Worm (Caenorhabditis elegans) whole organism, L1 larva: ENCODE results near the gene H06A10.1.

ENCODE experiments used
- C16A3.4 ChIP-seq: fragments of 150-350 bp; optimal IDR thresholded peaks from 2 replicates; lab custom pipeline; 2014; ENCODE audit warnings: missing biosample characterization, missing genetic modification characterization
- Y116A8C.19 ChIP-seq: sonication (generic microtip); optimal IDR thresholded peaks from 2 replicates; lab custom pipeline; 2016; ENCODE audit warnings: missing compliant biosample characterization, missing genetic modification characterization, borderline replicate concordance
- aha-1 ChIP-seq: fragments of 150-350 bp; optimal IDR thresholded peaks from 2 replicates; lab custom pipeline; 2014; ENCODE audit warnings: missing biosample characterization, missing genetic modification characterization
- aly-2 ChIP-seq: fragments of 150-350 bp; optimal IDR thresholded peaks from 2 replicates; lab custom pipeline; 2014; ENCODE audit warnings: missing biosample characterization, missing genetic modification characterization
- ceh-8 ChIP-seq: fragments of 200-800 bp; sonication (Bioruptor generic); optimal IDR thresholded peaks from 2 replicates; lab custom pipeline; 2018; ENCODE audit warnings: mild to moderate bottlenecking, missing genetic modification characterization, moderate library complexity, missing compliant biosample characterization
- ceh-82 ChIP-seq, 3 experiments: fragments of 150-350 bp in 1 of 3; sonication (generic microtip) in 2 of 3; optimal IDR thresholded peaks; 2 replicates each; lab custom pipeline; 2014 to 2017; ENCODE audit warnings: missing biosample characterization in 3 of 3, missing genetic modification characterization in 3 of 3
- ceh-90 ChIP-seq: sonication (generic microtip); optimal IDR thresholded peaks from 2 replicates; lab custom pipeline; 2016; ENCODE audit warnings: missing genetic modification characterization, missing compliant biosample characterization
- dpl-1 ChIP-seq, 3 experiments: fragments of 150-350 bp in 2 of 3; sonication (generic microtip) in 1 of 3; optimal IDR thresholded peaks; 2 replicates each; lab custom pipeline; 2014 to 2017; ENCODE audit warnings: missing biosample characterization in 3 of 3, missing genetic modification characterization in 3 of 3, missing genetic modification reagents in 3 of 3
- dsc-1 ChIP-seq: sonication (generic microtip); optimal IDR thresholded peaks from 2 replicates; lab custom pipeline; 2016; ENCODE audit warnings: mild to moderate bottlenecking, missing genetic modification characterization, missing compliant biosample characterization
- efl-3 ChIP-seq: fragments of 200-800 bp; sonication (Bioruptor generic); optimal IDR thresholded peaks from 2 replicates; lab custom pipeline; 2018; ENCODE audit warnings: mild to moderate bottlenecking, missing genetic modification characterization, missing compliant biosample characterization
- egl-13 ChIP-seq: sonication (generic microtip); optimal IDR thresholded peaks from 2 replicates; lab custom pipeline; 2016; ENCODE audit warnings: missing genotype, missing genetic modification reagents, missing genetic modification characterization, missing compliant biosample characterization
- ets-5 ChIP-seq: fragments of 200-800 bp; sonication (Bioruptor generic); IDR thresholded peaks from 2 replicates; pipeline ENCODE4 v1.3.6; 2022; ENCODE audit warnings: missing genetic modification characterization, missing compliant biosample characterization
- fkh-10 ChIP-seq: sonication (generic microtip); optimal IDR thresholded peaks from 2 replicates; lab custom pipeline; 2017; ENCODE audit warnings: missing biosample characterization, missing genetic modification reagents, missing genetic modification characterization
- fkh-8 ChIP-seq: sonication (generic microtip); optimal IDR thresholded peaks from 2 replicates; lab custom pipeline; 2016; ENCODE audit warnings: mild to moderate bottlenecking, missing genetic modification characterization, missing compliant biosample characterization
- grh-1 ChIP-seq: fragments of 200-800 bp; sonication (Bioruptor generic); IDR thresholded peaks from 2 replicates; pipeline ENCODE4 v1.3.6; 2022; ENCODE audit warnings: missing genetic modification reagents, missing genetic modification characterization, missing compliant biosample characterization
- hlh-4 ChIP-seq: sonication (generic microtip); optimal IDR thresholded peaks from 2 replicates; lab custom pipeline; 2016; ENCODE audit warnings: mild to moderate bottlenecking, missing genetic modification characterization, missing compliant biosample characterization
- isw-1 ChIP-seq: fragments of 200-800 bp; sonication (Bioruptor generic); IDR thresholded peaks from 2 replicates; pipeline ENCODE4 v1.3.6; 2022; ENCODE audit warnings: missing genetic modification characterization, missing compliant biosample characterization
- lin-13 ChIP-seq: fragments of 150-350 bp; optimal IDR thresholded peaks from 2 replicates; lab custom pipeline; 2014; ENCODE audit warnings: missing biosample characterization, missing genetic modification reagents, missing genetic modification characterization
- lin-14 ChIP-seq: fragments of 200-800 bp; sonication (Bioruptor generic); optimal IDR thresholded peaks from 2 replicates; lab custom pipeline; 2018; ENCODE audit warnings: mild to moderate bottlenecking, missing genetic modification characterization, moderate library complexity, missing compliant biosample characterization
- lin-15B ChIP-seq: fragments of 150-350 bp; sonication (generic microtip); optimal IDR thresholded peaks from 3 replicates; lab custom pipeline; 2014; ENCODE audit warnings: missing biosample characterization, missing genetic modification characterization
- lin-35 ChIP-seq, 2 experiments: fragments of 150-350 bp; optimal IDR thresholded peaks; 2 replicates each; lab custom pipeline; 2014; ENCODE audit warnings: missing biosample characterization in 2 of 2, missing genetic modification characterization in 2 of 2, missing genetic modification reagents in 2 of 2
- lir-3 ChIP-seq: sonication (generic microtip); optimal IDR thresholded peaks from 2 replicates; lab custom pipeline; 2016; ENCODE audit warnings: mild to moderate bottlenecking, missing genetic modification characterization, moderate library complexity, missing compliant biosample characterization; ENCODE audit not compliant: poor library complexity
- lsy-2 ChIP-seq, 2 experiments: fragments of 150-350 bp; optimal IDR thresholded peaks; 2 replicates each; lab custom pipeline; 2014; ENCODE audit warnings: missing biosample characterization in 2 of 2, missing genetic modification characterization in 2 of 2
- mef-2 ChIP-seq: fragments of 150-350 bp; optimal IDR thresholded peaks from 2 replicates; lab custom pipeline; 2014; ENCODE audit warnings: missing biosample characterization, missing genetic modification characterization
- mep-1 ChIP-seq: fragments of 150-350 bp; optimal IDR thresholded peaks from 2 replicates; lab custom pipeline; 2014; ENCODE audit warnings: missing biosample characterization, missing genetic modification characterization
- nhr-20 ChIP-seq: sonication (generic microtip); optimal IDR thresholded peaks from 2 replicates; lab custom pipeline; 2016; ENCODE audit warnings: mild to moderate bottlenecking, missing genetic modification characterization, missing compliant biosample characterization
- nhr-237 ChIP-seq: fragments of 150-350 bp; optimal IDR thresholded peaks from 2 replicates; lab custom pipeline; 2014; ENCODE audit warnings: missing biosample characterization, missing genetic modification characterization
- nhr-47 ChIP-seq: sonication (generic microtip); optimal IDR thresholded peaks from 2 replicates; lab custom pipeline; 2016; ENCODE audit warnings: mild to moderate bottlenecking, missing genetic modification characterization, moderate library complexity, missing compliant biosample characterization
- nhr-71 ChIP-seq: sonication (generic microtip); optimal IDR thresholded peaks from 2 replicates; lab custom pipeline; 2016; ENCODE audit warnings: mild to moderate bottlenecking, missing genetic modification characterization, moderate library complexity, missing compliant biosample characterization
- nhr-85 ChIP-seq: sonication (generic microtip); peaks from one replicate; lab custom pipeline; 2016; ENCODE audit warnings: missing genetic modification characterization, inconsistent platforms, missing compliant biosample characterization
- pax-3 ChIP-seq: fragments of 200-800 bp; sonication (Bioruptor generic); optimal IDR thresholded peaks from 2 replicates; lab custom pipeline; 2018; ENCODE audit warnings: mild to moderate bottlenecking, missing genetic modification characterization, moderate library complexity, missing compliant biosample characterization
- pqm-1 ChIP-seq: sonication (generic microtip); optimal IDR thresholded peaks from 3 replicates; lab custom pipeline; 2017; ENCODE audit warnings: missing biosample characterization, missing genetic modification characterization
- snu-23 ChIP-seq: sonication (generic microtip); optimal IDR thresholded peaks from 2 replicates; lab custom pipeline; 2016; ENCODE audit warnings: missing genetic modification characterization, missing compliant biosample characterization
- sox-4 ChIP-seq: sonication (generic microtip); optimal IDR thresholded peaks from 2 replicates; lab custom pipeline; 2016; ENCODE audit warnings: missing genetic modification characterization, missing compliant biosample characterization
- swsn-7 ChIP-seq: sonication (generic microtip); optimal IDR thresholded peaks from 2 replicates; lab custom pipeline; 2016; ENCODE audit warnings: missing genetic modification characterization, missing compliant biosample characterization
- tbx-2 ChIP-seq: sonication (generic microtip); optimal IDR thresholded peaks from 2 replicates; lab custom pipeline; 2016; ENCODE audit warnings: missing genetic modification characterization, missing compliant biosample characterization
- unc-130 ChIP-seq: fragments of 150-350 bp; optimal IDR thresholded peaks from 2 replicates; lab custom pipeline; 2017; ENCODE audit warnings: missing biosample characterization, missing genetic modification characterization, inconsistent platforms
- unc-86 ChIP-seq: sonication (generic microtip); optimal IDR thresholded peaks from 2 replicates; lab custom pipeline; 2016; ENCODE audit warnings: missing genetic modification characterization, missing compliant biosample characterization
- xbp-1 ChIP-seq: sonication (generic microtip); optimal IDR thresholded peaks from 2 replicates; lab custom pipeline; 2016; ENCODE audit warnings: missing genetic modification characterization, missing compliant biosample characterization
- zip-4 ChIP-seq: fragments of 200-800 bp; sonication (Bioruptor generic); optimal IDR thresholded peaks from 2 replicates; lab custom pipeline; 2018; ENCODE audit warnings: mild to moderate bottlenecking, missing genetic modification characterization, moderate library complexity, missing compliant biosample characterization

The H06A10.1 gene

ce11 chrX:13499098-13499497, 8.2 kb upstream of the H06A10.1 start:
- TF ChIP-seq fkh-10 (GFP tag; lab: Kevin White, UChicago) = peak; percentile 77
- no peak for TF ChIP-seq xbp-1
- TF ChIP-seq nhr-85 (tag; lab: Kevin White, UChicago) = peak; percentile 31
- TF ChIP-seq lin-14 = peak; percentile 41
- TF ChIP-seq ceh-90 = no peak

- TF ChIP-seq aha-1 (tag; lab: Kevin White, UChicago) (no peak), nhr-47 (peak; percentile 39), pax-3 (tag; lab: Kevin White, UChicago) (peak; percentile 27), sox-4 (tag; lab: Kevin White, UChicago) (peak; percentile 10), lin-14 (peak; percentile 47), mef-2 (no peak), nhr-71 (tag; lab: Kevin White, UChicago) (peak; percentile 46), Y116A8C.19 (tag; lab: Kevin White, UChicago) (no peak), dsc-1 (tag; lab: Kevin White, UChicago) (peak; percentile 81), nhr-237 (tag; lab: Kevin White, UChicago) (no peak), snu-23 (no peak), hlh-4 (tag; lab: Kevin White, UChicago) (no peak), C16A3.4 (tag; lab: Kevin White, UChicago) (no peak), nhr-85 (tag; lab: Kevin White, UChicago) (no peak), fkh-8 (peak; percentile 79), ceh-8 (peak; percentile 5)
Measured at ce11 chrX:13499923-13500322, 7.4 kb upstream of the H06A10.1 start.

ce11 chrX:13500568-13500967, 6.8 kb upstream of the H06A10.1 start, which contains the start of gene sad-1:
TSS of gene sad-1 (minus strand) at chrX:13500668.
- TF ChIP-seq lin-13 (no peak), lin-14 (peak; percentile 38)

- TF ChIP-seq snu-23 (peak; percentile 18), lin-13 (no peak), swsn-7 (tag; lab: Kevin White, UChicago) (peak; percentile 52), dpl-1 (GFP tag; optimal IDR thresholded peaks at IDR 0.05; lab: Kevin White, UChicago) (no peak), mep-1 (tag; lab: Kevin White, UChicago) (peak; percentile 23), egl-13 (tag; lab: Kevin White, UChicago) (peak; percentile 22), fkh-8 (peak; percentile 66), grh-1 (GFP tag; lab: Robert Waterston, UW) (no peak), lin-14 (peak; percentile 86), pqm-1 (tag; lab: Kevin White, UChicago) (no peak), lir-3 (tag; lab: Kevin White, UChicago) (no peak), ets-5 (GFP tag; lab: Robert Waterston, UW) (no peak), lin-35 (GFP tag; optimal IDR thresholded peaks at IDR 0.05; lab: Kevin White, UChicago) (peak in 1 of 2 experiments; percentile 5), ceh-82 (tag; optimal IDR thresholded peaks at IDR 0.05; lab: Kevin White, UChicago) (peak in 2 of 3 experiments; percentile 54 to 75), fkh-10 (GFP tag; lab: Kevin White, UChicago) (peak; percentile 44), zip-4 (no peak), lin-15B (peak; percentile 9), xbp-1 (peak; percentile 33), efl-3 (no peak), tbx-2 (tag; lab: Kevin White, UChicago) (peak; percentile 28), nhr-47 (peak; percentile 51), dsc-1 (tag; lab: Kevin White, UChicago) (peak; percentile 7), nhr-85 (tag; lab: Kevin White, UChicago) (no peak), aly-2 (no peak), nhr-20 (tag; lab: Kevin White, UChicago) (no peak), isw-1 (GFP tag; lab: Robert Waterston, UW) (peak; percentile 30), unc-86 (tag; lab: Kevin White, UChicago) (peak; percentile 33), lsy-2 (tag; optimal IDR thresholded peaks at IDR 0.05; lab: Kevin White, UChicago) (peak; percentile 9 to 51), unc-130 (tag; lab: Kevin White, UChicago) (no peak), nhr-71 (tag; lab: Kevin White, UChicago) (peak; percentile 46)
Measured at ce11 chrX:13502282-13502681, 5.1 kb upstream of the H06A10.1 start.
